Worm (Caenorhabditis elegans): Measurements from ENCODE around the gene srg-2.

DNA sequence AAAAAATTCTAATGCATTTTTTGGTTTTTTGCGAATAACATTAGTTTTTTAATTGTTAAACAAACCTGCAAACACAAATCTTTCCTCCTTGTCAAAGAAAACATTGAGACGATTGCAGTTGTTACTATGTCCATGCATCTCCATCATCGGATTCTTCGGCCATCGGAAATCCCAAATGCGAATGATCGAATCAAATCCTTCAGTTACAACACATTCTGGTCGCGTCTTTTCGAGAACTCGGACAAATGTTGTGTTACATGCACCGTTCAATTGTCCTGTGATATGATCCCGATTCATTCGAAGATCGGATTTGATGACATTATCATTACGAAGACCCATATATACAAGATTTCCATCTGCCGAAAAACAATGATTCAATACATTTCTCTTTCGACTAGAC lies 40.3 kb upstream of the srg-2 start:
- TF ChIP-seq fkh-10 (GFP tag; optimal IDR thresholded peaks at IDR 0.05) (no peak), elt-2 (tag; optimal IDR thresholded peaks at IDR 0.05) (no peak), pha-4 (tag; optimal IDR thresholded peaks at IDR 0.05) (no peak), hlh-15 (tag; optimal IDR thresholded peaks at IDR 0.05) (no peak), ceh-30 (tag; optimal IDR thresholded peaks at IDR 0.05) (no peak)
